Worm (Caenorhabditis elegans) whole organism, early embryonic: ENCODE results near the gene ced-7.

Experiments
- ceh-36 ChIP-seq: sonication (generic microtip); optimal IDR thresholded peaks from 2 replicates; lab custom pipeline; 2016; ENCODE audit warnings: missing genetic modification characterization, inconsistent platforms, missing compliant biosample characterization
- ets-7 ChIP-seq: sonication (generic microtip); optimal IDR thresholded peaks from 2 replicates; lab custom pipeline; 2016; ENCODE audit warnings: missing genotype, missing genetic modification characterization, missing compliant biosample characterization
- flt-1 ChIP-seq: fragments of 200-800 bp; sonication (Bioruptor generic); IDR thresholded peaks from 2 replicates; pipeline ENCODE4 v1.3.6; 2022; ENCODE audit warnings: missing genetic modification characterization, missing compliant biosample characterization
- hmbx-1 ChIP-seq: sonication (generic microtip); optimal IDR thresholded peaks from 2 replicates; lab custom pipeline; 2016; ENCODE audit warnings: mild to moderate bottlenecking, missing genetic modification characterization, missing compliant biosample characterization
- hmg-4 ChIP-seq: fragments of 200-800 bp; sonication (Bioruptor generic); optimal IDR thresholded peaks from 2 replicates; lab custom pipeline; 2018; ENCODE audit warnings: mild to moderate bottlenecking, missing genetic modification characterization, missing compliant biosample characterization
- hnd-1 ChIP-seq: sonication (generic microtip); optimal IDR thresholded peaks from 2 replicates; lab custom pipeline; 2016; ENCODE audit warnings: missing genetic modification characterization, missing compliant biosample characterization
- sea-1 ChIP-seq: fragments of 200-800 bp; sonication (Bioruptor generic); conservative IDR thresholded peaks from 2 replicates; pipeline ENCODE4 v1.3.6; 2022; ENCODE audit warnings: missing genetic modification characterization, missing compliant biosample characterization
- tra-4 ChIP-seq: sonication (generic microtip); optimal IDR thresholded peaks from 2 replicates; lab custom pipeline; 2017; ENCODE audit warnings: missing genetic modification characterization, missing compliant biosample characterization

DNA sequence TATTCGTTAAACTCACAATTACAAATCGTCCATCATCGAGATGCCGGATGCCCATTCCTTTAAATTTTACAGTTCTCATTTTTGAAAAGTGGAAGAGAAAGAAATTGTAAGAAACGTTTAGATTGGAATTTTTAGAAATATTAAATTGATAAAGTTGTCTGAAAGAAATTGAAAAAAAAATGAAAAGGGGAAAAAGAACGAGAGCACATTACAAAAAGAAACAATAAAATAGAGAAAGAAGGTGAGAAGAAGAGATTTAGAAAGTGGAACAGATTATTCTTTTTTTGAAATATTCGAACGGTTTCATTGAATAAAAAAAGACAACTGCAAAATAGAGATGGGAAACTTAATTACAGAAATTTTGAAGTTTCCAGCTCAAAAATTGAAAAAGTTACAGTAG, 18.7 kb downstream of the ced-7 start, which contains the start of gene C48B4.8:
- no peak for TF ChIP-seq flt-1 (GFP tag; lab: Robert Waterston, UW)
- TF ChIP-seq hmbx-1 (tag; lab: Kevin White, UChicago): no peak
- TF ChIP-seq sea-1: no peak
- no peak for TF ChIP-seq hmg-4 (GFP tag; lab: Kevin White, UChicago)
- no peak for TF ChIP-seq ceh-36
- no peak for TF ChIP-seq tra-4 (tag; lab: Kevin White, UChicago)
- TF ChIP-seq ets-7: no peak
- no peak for TF ChIP-seq hnd-1 (tag; lab: Kevin White, UChicago)
